Worm (Caenorhabditis elegans) whole organism, young adult: ENCODE results near the gene nhr-167.

Experiments used
- F23B12.7 ChIP-seq: sonication (generic microtip); optimal IDR thresholded peaks from 2 replicates; lab custom pipeline; 2017; ENCODE audit warnings: missing genetic modification characterization, mild to moderate bottlenecking, missing compliant biosample characterization, antibody characterized with exemption, moderate library complexity; ENCODE audit not compliant: insufficient read depth
- F37B4.10 ChIP-seq: fragments of 200-800 bp; sonication (Bioruptor generic); IDR thresholded peaks from 2 replicates; pipeline ENCODE4 v1.3.6; 2022; ENCODE audit warnings: missing genetic modification characterization, missing compliant biosample characterization
- K12H6.12 ChIP-seq: fragments of 200-800 bp; sonication (Bioruptor generic); optimal IDR thresholded peaks from 2 replicates; lab custom pipeline; 2018; ENCODE audit warnings: mild to moderate bottlenecking, missing genetic modification characterization, missing compliant biosample characterization
- Y53F4B.3 ChIP-seq: fragments of 200-800 bp; sonication (Bioruptor generic); IDR thresholded peaks from 2 replicates; pipeline ENCODE4 v1.3.6; 2022; ENCODE audit warnings: missing genetic modification reagents, missing genetic modification characterization, missing compliant biosample characterization
- Y67H2A.10 ChIP-seq: fragments of 200-800 bp; sonication (Bioruptor generic); conservative IDR thresholded peaks from 2 replicates; pipeline ENCODE4 v1.3.6; 2022; ENCODE audit warnings: missing genetic modification reagents, missing genetic modification characterization, missing compliant biosample characterization
- aptf-2 ChIP-seq: fragments of 200-800 bp; sonication (Bioruptor generic); conservative IDR thresholded peaks from 2 replicates; pipeline ENCODE4 v1.3.6; 2022; ENCODE audit warnings: missing genetic modification reagents, missing genetic modification characterization, missing compliant biosample characterization
- athp-1 ChIP-seq: sonication (generic microtip); optimal IDR thresholded peaks from 2 replicates; lab custom pipeline; 2017; ENCODE audit warnings: mild to moderate bottlenecking, missing genetic modification characterization, missing compliant biosample characterization
- attf-5 ChIP-seq: fragments of 200-800 bp; sonication (Bioruptor generic); optimal IDR thresholded peaks from 2 replicates; lab custom pipeline; 2018; ENCODE audit warnings: mild to moderate bottlenecking, missing genetic modification characterization, missing compliant biosample characterization
- ccch-3 ChIP-seq: fragments of 200-800 bp; sonication (Bioruptor generic); optimal IDR thresholded peaks from 2 replicates; lab custom pipeline; 2018; ENCODE audit warnings: mild to moderate bottlenecking, missing genetic modification characterization, missing compliant biosample characterization
- cebp-1 ChIP-seq, 2 experiments: fragments of 200-800 bp in 1 of 2; sonication (Bioruptor generic) in 1 of 2; sonication (generic microtip) in 1 of 2; IDR thresholded peaks in 1 of 2; optimal IDR thresholded peaks in 1 of 2; 2 replicates each; pipeline versions ENCODE4 v1.3.6 to Lab custom; 2017 to 2022; ENCODE audit warnings: missing compliant biosample characterization in 2 of 2, missing genetic modification characterization in 2 of 2, mild to moderate bottlenecking in 1 of 2, missing genetic modification reagents in 1 of 2, moderate library complexity in 1 of 2
- ceh-100 ChIP-seq: fragments of 200-800 bp; sonication (Bioruptor generic); IDR thresholded peaks from 2 replicates; pipeline ENCODE4 v1.3.6; 2022; ENCODE audit warnings: missing genetic modification reagents, missing genetic modification characterization, missing compliant biosample characterization
- ceh-40 ChIP-seq: fragments of 200-800 bp; sonication (Bioruptor generic); IDR thresholded peaks from 2 replicates; pipeline ENCODE4 v1.3.6; 2022; ENCODE audit warnings: missing genetic modification characterization, missing compliant biosample characterization
- ceh-58 ChIP-seq: fragments of 200-800 bp; sonication (Bioruptor generic); IDR thresholded peaks from 2 replicates; pipeline ENCODE4 v1.3.6; 2022; ENCODE audit warnings: missing genetic modification characterization, missing compliant biosample characterization
- ceh-79 ChIP-seq: sonication (generic microtip); optimal IDR thresholded peaks from 2 replicates; lab custom pipeline; 2017; ENCODE audit warnings: mild to moderate bottlenecking, missing genetic modification characterization, missing compliant biosample characterization
- chd-7 ChIP-seq: sonication (generic microtip); optimal IDR thresholded peaks from 2 replicates; lab custom pipeline; 2016; ENCODE audit warnings: mild to moderate bottlenecking, missing genetic modification characterization, moderate library complexity, missing compliant biosample characterization
- gei-17 ChIP-seq: fragments of 200-800 bp; sonication (Bioruptor generic); optimal IDR thresholded peaks from 2 replicates; lab custom pipeline; 2018; ENCODE audit warnings: mild to moderate bottlenecking, missing genetic modification characterization, missing compliant biosample characterization
- hmg-1.2 ChIP-seq: fragments of 200-800 bp; sonication (Bioruptor generic); IDR thresholded peaks from 2 replicates; pipeline ENCODE4 v1.3.6; 2022; ENCODE audit warnings: missing genetic modification reagents, missing genetic modification characterization, missing compliant biosample characterization
- hmg-20 ChIP-seq: fragments of 200-800 bp; sonication (Bioruptor generic); IDR thresholded peaks from 2 replicates; pipeline ENCODE4 v1.3.6; 2022; ENCODE audit warnings: missing genetic modification reagents, missing genetic modification characterization, missing compliant biosample characterization
- let-607 ChIP-seq, 2 experiments: fragments of 200-800 bp in 1 of 2; sonication (Bioruptor generic) in 1 of 2; sonication (generic microtip) in 1 of 2; optimal IDR thresholded peaks; 2 replicates each; lab custom pipeline; 2016 to 2018; ENCODE audit warnings: mild to moderate bottlenecking in 2 of 2, missing compliant biosample characterization in 2 of 2, missing genetic modification characterization in 2 of 2, moderate library complexity in 2 of 2, missing genotype in 1 of 2
- madf-10 ChIP-seq: sonication (generic microtip); optimal IDR thresholded peaks from 2 replicates; lab custom pipeline; 2016; ENCODE audit warnings: mild to moderate bottlenecking, missing genetic modification characterization, missing compliant biosample characterization
- mxl-1 ChIP-seq: sonication (generic microtip); optimal IDR thresholded peaks from 2 replicates; lab custom pipeline; 2016; ENCODE audit warnings: missing genetic modification characterization, missing compliant biosample characterization
- nhr-120 ChIP-seq: fragments of 200-800 bp; sonication (Bioruptor generic); IDR thresholded peaks from 2 replicates; pipeline ENCODE4 v1.3.6; 2022; ENCODE audit warnings: missing genetic modification characterization, missing compliant biosample characterization
- nhr-80 ChIP-seq: sonication (generic microtip); optimal IDR thresholded peaks from 2 replicates; lab custom pipeline; 2016; ENCODE audit warnings: missing genetic modification characterization, missing compliant biosample characterization
- rcor-1 ChIP-seq: fragments of 200-800 bp; sonication (Bioruptor generic); IDR thresholded peaks from 2 replicates; pipeline ENCODE4 v1.3.6; 2022; ENCODE audit warnings: missing genetic modification reagents, missing genetic modification characterization, missing compliant biosample characterization
- unc-62 ChIP-seq: fragments of 150-350 bp; optimal IDR thresholded peaks from 2 replicates; lab custom pipeline; 2014; ENCODE audit warnings: missing biosample characterization, missing genetic modification reagents, missing genetic modification characterization

Gene nhr-167

ce11 chrX:11959838-11960237 is 22.0 kb downstream of the nhr-167 start, which contains the start of gene C49F5.8:
TSS of gene C49F5.8 (plus strand) at chrX:11960138.
- peak; percentile 7 for TF ChIP-seq nhr-80 (tag; lab: Kevin White, UChicago)
- TF ChIP-seq rcor-1 (GFP tag; lab: Robert Waterston, UW): no peak

ce11 chrX:11957246-11957645 is 24.6 kb downstream of the nhr-167 start, which contains the start of gene T08D10.5:
TSS of gene T08D10.5 (plus strand) at chrX:11957546.
- TF ChIP-seq K12H6.12: no peak

ce11 chrX:11955125-11955524 is 26.8 kb downstream of the nhr-167 start, which contains the start of gene T08D10.3:
TSS of gene T08D10.3 (plus strand) at chrX:11955425.
- TF ChIP-seq Y53F4B.3 (GFP tag; lab: Robert Waterston, UW) (no peak), unc-62 (GFP tag; lab: Kevin White, UChicago) (no peak), nhr-80 (tag; lab: Kevin White, UChicago) (peak; percentile 8), ceh-40 (no peak), nhr-120 (no peak), ceh-79 (tag; lab: Kevin White, UChicago) (no peak)

- no peak for TF ChIP-seq Y67H2A.10 (GFP tag; lab: Robert Waterston, UW)
- TF ChIP-seq gei-17: no peak
- TF ChIP-seq hmg-1.2 (GFP tag; lab: Robert Waterston, UW): no peak
- no peak for TF ChIP-seq hmg-20 (GFP tag; lab: Robert Waterston, UW)
- no peak for TF ChIP-seq ceh-100 (GFP tag; lab: Robert Waterston, UW)
- TF ChIP-seq ceh-58: no peak
- no peak for TF ChIP-seq athp-1 (tag; lab: Kevin White, UChicago)
- no peak for TF ChIP-seq mxl-1
- no peak for TF ChIP-seq F37B4.10 (GFP tag; lab: Robert Waterston, UW)
- no peak for TF ChIP-seq ccch-3 (GFP tag; lab: Kevin White, UChicago)
- no peak for TF ChIP-seq let-607 (tag; optimal IDR thresholded peaks at IDR 0.05; lab: Kevin White, UChicago)
- no peak for TF ChIP-seq F23B12.7 (tag; lab: Kevin White, UChicago)
- no peak for TF ChIP-seq cebp-1 (GFP tag; IDR thresholded peaks at IDR 0.05; lab: Robert Waterston, UW)
- TF ChIP-seq cebp-1 (tag; optimal IDR thresholded peaks at IDR 0.05; lab: Kevin White, UChicago): no peak
- TF ChIP-seq madf-10 (tag; lab: Kevin White, UChicago): no peak
- no peak for TF ChIP-seq chd-7 (tag; lab: Kevin White, UChicago)
Observed at ce11 chrX:11953229-11953628, 28.7 kb downstream of the nhr-167 start, which contains the start of gene T08D10.4. TSS of gene T08D10.4 (minus strand) at chrX:11953329.

ce11 chrX:11952129-11952528 is 29.8 kb downstream of the nhr-167 start:
- TF ChIP-seq Y67H2A.10 (GFP tag; lab: Robert Waterston, UW): no peak
- no peak for TF ChIP-seq gei-17

ce11 chrX:11948184-11948894 is 33.5 kb downstream of the nhr-167 start, which contains the start of gene lsd-1:
TSS of gene lsd-1 (plus strand) at chrX:11948844.
- no peak for TF ChIP-seq aptf-2 (GFP tag; lab: Robert Waterston, UW)
- peak; percentile 20 for TF ChIP-seq attf-5 (GFP tag; lab: Kevin White, UChicago)
